Fruit fly (Drosophila melanogaster): Measurements from ENCODE around the gene fh.
A peak's percentile ranks its signal among the peaks of the same experiment; 100 is the strongest.

fh gene

dm6 chrX:9109072-9109844 lies 39.6 kb downstream of the fh start (continued):
- no peak for TF ChIP-seq Doc3 (GFP tag; IDR thresholded peaks at IDR 0.05; ENCODE audit: partially characterized antibody)
- peak; percentile 43 for TF ChIP-seq CG16815 (GFP tag; optimal IDR thresholded peaks at IDR 0.05)
- 0 out of 2 replicates have a peak, but pooled peaks have one; percentile 7 for TF ChIP-seq bbx (GFP tag; IDR thresholded peaks at IDR 0.05; ENCODE audit: partially characterized antibody)
- TF ChIP-seq CG34422 (GFP tag; IDR thresholded peaks at IDR 0.05) = 0 out of 3 replicates have a peak, but pooled peaks have one; percentile 41
- no peak for TF ChIP-seq CG7928 (GFP tag; optimal IDR thresholded peaks at IDR 0.05)
- TF ChIP-seq maf-S (GFP tag; optimal IDR thresholded peaks at IDR 0.05) = peak; percentile 52
- peak; percentile 45 for TF ChIP-seq NfI (GFP tag; optimal IDR thresholded peaks at IDR 0.05)
- TF ChIP-seq Eip74EF (GFP tag; optimal IDR thresholded peaks at IDR 0.05) = peak in 1 of 2 experiments; percentile 1
- TF ChIP-seq Usf (GFP tag; optimal IDR thresholded peaks at IDR 0.05) = peak; percentile 41
- no peak for TF ChIP-seq CG17912 (GFP tag; optimal IDR thresholded peaks at IDR 0.05)
- peak; percentile 31 for TF ChIP-seq CG1233 (GFP tag; optimal IDR thresholded peaks at IDR 0.05)
- no peak for TF ChIP-seq CTCF (GFP tag; optimal IDR thresholded peaks at IDR 0.05)
- peak; percentile 30 for TF ChIP-seq CG17802 (tag; optimal IDR thresholded peaks at IDR 0.05)
- no peak for TF ChIP-seq kah (GFP tag; optimal IDR thresholded peaks at IDR 0.05)
- peak; percentile 38 for TF ChIP-seq CG9817 (tag; optimal IDR thresholded peaks at IDR 0.05)
- no peak for TF ChIP-seq CG15073 (GFP tag; optimal IDR thresholded peaks at IDR 0.05)
- TF ChIP-seq Adf1 (GFP tag; IDR thresholded peaks at IDR 0.05) = no peak
- no peak for TF ChIP-seq pfk (GFP tag; optimal IDR thresholded peaks at IDR 0.05)
- TF ChIP-seq p53 (GFP tag; optimal IDR thresholded peaks at IDR 0.05) = peak; percentile 40
- TF ChIP-seq Blimp-1 (GFP tag; optimal IDR thresholded peaks at IDR 0.05) = peak; percentile 28
- TF ChIP-seq h (optimal IDR thresholded peaks at IDR 0.05) = no peak
- TF ChIP-seq CG32532 (GFP tag; IDR thresholded peaks at IDR 0.05) = peak; percentile 40; the same call in 1 of the 2 replicates
- TF ChIP-seq Rfx (GFP tag; IDR thresholded peaks at IDR 0.05) = peak; percentile 42
- 0 out of 2 replicates have a peak, but pooled peaks have one; percentile 15 for TF ChIP-seq sna (GFP tag; IDR thresholded peaks at IDR 0.05; ENCODE audit: partially characterized antibody)
- TF ChIP-seq CG13296 (GFP tag; optimal IDR thresholded peaks at IDR 0.05) = peak; percentile 6
- peak; percentile 66 for TF ChIP-seq CG4424 (GFP tag; optimal IDR thresholded peaks at IDR 0.05)
- TF ChIP-seq fd102C (GFP tag; optimal IDR thresholded peaks at IDR 0.05) = no peak
- peak; percentile 21 for TF ChIP-seq CG12942 (GFP tag; optimal IDR thresholded peaks at IDR 0.05)
- TF ChIP-seq MTF-1 (GFP tag; optimal IDR thresholded peaks at IDR 0.05; ENCODE audit: borderline replicate concordance) = no peak
- peak; percentile 58 for TF ChIP-seq grau (tag; optimal IDR thresholded peaks at IDR 0.05)
- TF ChIP-seq dysf (GFP tag; IDR thresholded peaks at IDR 0.05) = peak; percentile 60; the same call in 2 of the 3 replicates
- no peak for TF ChIP-seq CG11247 (GFP tag; IDR thresholded peaks at IDR 0.05)
- no peak for TF ChIP-seq Kr (GFP tag; optimal IDR thresholded peaks at IDR 0.05)
- TF ChIP-seq pzg (GFP tag; optimal IDR thresholded peaks at IDR 0.05) = peak; percentile 52
- peak; percentile 15 for TF ChIP-seq CG10147 (GFP tag; optimal IDR thresholded peaks at IDR 0.05)
- no peak for TF ChIP-seq Deaf1 (tag; optimal IDR thresholded peaks at IDR 0.05)
- TF ChIP-seq nmo (GFP tag; optimal IDR thresholded peaks at IDR 0.05) = peak; percentile 65
- no peak for TF ChIP-seq jigr1 (GFP tag; IDR thresholded peaks at IDR 0.05)
- TF ChIP-seq Fer3 (tag; optimal IDR thresholded peaks at IDR 0.05) = peak; percentile 18
- peak; percentile 49 for TF ChIP-seq az2 (GFP tag; optimal IDR thresholded peaks at IDR 0.05)
- peak; percentile 35 for TF ChIP-seq CG15696 (tag; optimal IDR thresholded peaks at IDR 0.05)
- TF ChIP-seq CG9609 (GFP tag; optimal IDR thresholded peaks at IDR 0.05) = peak; percentile 45
- peak; percentile 68 for TF ChIP-seq Abd-B (GFP tag; optimal IDR thresholded peaks at IDR 0.05)
- TF ChIP-seq HmgZ (tag; optimal IDR thresholded peaks at IDR 0.05) = peak; percentile 36
- TF ChIP-seq Gug (GFP tag; IDR thresholded peaks at IDR 0.05) = peak; percentile 5; the same call in 1 of the 4 replicates
- TF ChIP-seq HLH4C (GFP tag; IDR thresholded peaks at IDR 0.05; ENCODE audit: partially characterized antibody) = no peak
- TF ChIP-seq CG30403 (GFP tag; optimal IDR thresholded peaks at IDR 0.05) = peak; percentile 72
- TF ChIP-seq HHEX (GFP tag; optimal IDR thresholded peaks at IDR 0.05) = peak; percentile 13
